Fruit fly (Drosophila melanogaster) S2 (cell line): ENCODE measurements around the gene plum.

ENCODE experiments used
- CG8478 ChIP-seq: fragments of >200 bp; optimal IDR thresholded peaks from 2 replicates; lab custom pipeline; 2018
- CTCF ChIP-seq, 2 experiments: fragments of >200 bp; optimal IDR thresholded peaks; 2 replicates each; lab custom pipeline; 2018

- TF ChIP-seq CG8478 (lab: Kevin White, UChicago) (no peak), CTCF (optimal IDR thresholded peaks at IDR 0.05; lab: Kevin White, UChicago) (no peak)
Observed at dm6 chr3R:26440455-26441196, 94.4 kb downstream of the plum start, which contains the start of gene tx.
